Worm (Caenorhabditis elegans): Measurements from ENCODE around the gene stc-1.

stc-1 gene

ce11 chrII:8569038-8569977, 3.4 kb upstream of the stc-1 start, which contains the start of the genes col-38 and rpl-5 (continued):
- no peak for TF ChIP-seq nhr-28 (tag; optimal IDR thresholded peaks at IDR 0.05)
- peak; percentile 32 for TF ChIP-seq unc-62 (GFP tag; optimal IDR thresholded peaks at IDR 0.05)
- TF ChIP-seq ham-2 (GFP tag; optimal IDR thresholded peaks at IDR 0.05), result no peak
- no peak for TF ChIP-seq ceh-83 (GFP tag; optimal IDR thresholded peaks at IDR 0.05)
- peak; percentile 54 for TF ChIP-seq mls-2 (tag; optimal IDR thresholded peaks at IDR 0.05)

ce11 chrII:8568234-8568969, 2.5 kb upstream of the stc-1 start:
- TF ChIP-seq nhr-28 (tag; optimal IDR thresholded peaks at IDR 0.05) (no peak), sem-2 (GFP tag; optimal IDR thresholded peaks at IDR 0.05) (no peak), drap-1 (GFP tag; optimal IDR thresholded peaks at IDR 0.05) (no peak), ceh-39 (tag; optimal IDR thresholded peaks at IDR 0.05) (no peak), nhr-237 (tag; optimal IDR thresholded peaks at IDR 0.05) (no peak), lsy-2 (tag; optimal IDR thresholded peaks at IDR 0.05) (no peak), tbx-8 (GFP tag; optimal IDR thresholded peaks at IDR 0.05) (no peak), nhr-76 (tag; optimal IDR thresholded peaks at IDR 0.05) (no peak), cnd-1 (tag; optimal IDR thresholded peaks at IDR 0.05) (no peak), elt-1 (tag; optimal IDR thresholded peaks at IDR 0.05; ENCODE audit: borderline replicate concordance, insufficient read depth) (no peak), ces-1 (GFP tag; optimal IDR thresholded peaks at IDR 0.05) (no peak), lin-32 (GFP tag; optimal IDR thresholded peaks at IDR 0.05) (no peak), elt-3 (tag; optimal IDR thresholded peaks at IDR 0.05) (no peak), nhr-2 (tag; optimal IDR thresholded peaks at IDR 0.05) (no peak)

DNA sequence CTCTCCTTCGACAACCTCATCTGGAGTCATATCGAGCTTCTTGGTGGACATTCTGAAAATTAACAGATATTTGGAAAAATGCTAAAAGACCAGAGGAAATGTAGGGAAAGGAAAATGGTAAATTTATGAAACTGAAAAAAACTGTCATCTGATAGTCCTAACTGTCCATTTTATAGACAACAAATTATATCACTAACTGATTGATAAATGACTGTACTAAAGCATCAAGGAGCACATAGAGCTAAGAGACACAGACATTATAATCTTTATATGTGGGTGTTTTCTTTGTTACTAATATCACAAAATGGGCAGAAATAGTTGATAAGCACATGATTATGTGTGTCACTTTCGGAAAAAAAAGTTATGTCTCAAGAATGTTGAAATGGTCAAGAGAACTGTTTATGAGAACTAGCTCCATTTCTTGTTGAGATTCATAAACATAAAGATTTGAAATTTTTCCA, 897 bp upstream of the stc-1 start, which contains the start of gene F54C9.3:
F54C9.3 (minus strand) TSS at position 51 of the 461 bp plus-strand sequence.
- no peak for TF ChIP-seq elt-3 (tag; optimal IDR thresholded peaks at IDR 0.05)
- no peak for TF ChIP-seq ces-1 (GFP tag; optimal IDR thresholded peaks at IDR 0.05)
- no peak for TF ChIP-seq tbx-8 (GFP tag; optimal IDR thresholded peaks at IDR 0.05)
- TF ChIP-seq M03D4.4 (tag; optimal IDR thresholded peaks at IDR 0.05), result no peak
- no peak for TF ChIP-seq unc-39 (tag; optimal IDR thresholded peaks at IDR 0.05)
- no peak for TF ChIP-seq snpc-4 (tag; optimal IDR thresholded peaks at IDR 0.05)
- TF ChIP-seq unc-120 (tag; optimal IDR thresholded peaks at IDR 0.05; ENCODE audit: poor library complexity, severe bottlenecking), result no peak
- no peak for TF ChIP-seq sptf-1 (tag; optimal IDR thresholded peaks at IDR 0.05)
- TF ChIP-seq pha-4 (tag; optimal IDR thresholded peaks at IDR 0.05), result no peak
- no peak for TF ChIP-seq unc-62 (GFP tag; optimal IDR thresholded peaks at IDR 0.05)
- TF ChIP-seq mab-5 (tag; optimal IDR thresholded peaks at IDR 0.05), result no peak
- TF ChIP-seq cnd-1 (tag; optimal IDR thresholded peaks at IDR 0.05), result no peak
- no peak for TF ChIP-seq bed-3 (GFP tag; optimal IDR thresholded peaks at IDR 0.05)
- no peak for TF ChIP-seq flh-1 (GFP tag; optimal IDR thresholded peaks at IDR 0.05)
- no peak for TF ChIP-seq lsy-2 (tag; optimal IDR thresholded peaks at IDR 0.05)
- no peak for TF ChIP-seq sem-2 (GFP tag; optimal IDR thresholded peaks at IDR 0.05)
- TF ChIP-seq nhr-237 (tag; optimal IDR thresholded peaks at IDR 0.05), result no peak
- no peak for TF ChIP-seq lin-13 (tag; optimal IDR thresholded peaks at IDR 0.05)
- no peak for TF ChIP-seq zip-8 (tag; optimal IDR thresholded peaks at IDR 0.05)
- no peak for TF ChIP-seq hlh-1 (tag; optimal IDR thresholded peaks at IDR 0.05)

ce11 chrII:8562002-8562401, 3.9 kb downstream of the stc-1 start, which contains the start of gene F54C9.14:
F54C9.14 (plus strand) TSS chrII:8562302.
- no peak for TF ChIP-seq nhr-76 (tag; optimal IDR thresholded peaks at IDR 0.05)
- no peak for TF ChIP-seq zip-8 (tag; optimal IDR thresholded peaks at IDR 0.05)
- no peak for TF ChIP-seq tbx-8 (GFP tag; optimal IDR thresholded peaks at IDR 0.05)
- no peak for TF ChIP-seq lin-13 (tag; optimal IDR thresholded peaks at IDR 0.05)
- no peak for TF ChIP-seq lin-32 (GFP tag; optimal IDR thresholded peaks at IDR 0.05)
- no peak for TF ChIP-seq bed-3 (GFP tag; optimal IDR thresholded peaks at IDR 0.05)
- no peak for TF ChIP-seq unc-39 (tag; optimal IDR thresholded peaks at IDR 0.05)
- no peak for TF ChIP-seq M03D4.4 (tag; optimal IDR thresholded peaks at IDR 0.05)
- TF ChIP-seq elt-3 (tag; optimal IDR thresholded peaks at IDR 0.05), result no peak
- no peak for TF ChIP-seq nhr-237 (tag; optimal IDR thresholded peaks at IDR 0.05)
- TF ChIP-seq elt-1 (tag; optimal IDR thresholded peaks at IDR 0.05; ENCODE audit: borderline replicate concordance, insufficient read depth), result no peak
- no peak for TF ChIP-seq mls-2 (tag; optimal IDR thresholded peaks at IDR 0.05)
- TF ChIP-seq cnd-1 (tag; optimal IDR thresholded peaks at IDR 0.05), result no peak
- no peak for TF ChIP-seq nhr-28 (tag; optimal IDR thresholded peaks at IDR 0.05)
- no peak for TF ChIP-seq sem-2 (GFP tag; optimal IDR thresholded peaks at IDR 0.05)
- no peak for TF ChIP-seq unc-120 (tag; optimal IDR thresholded peaks at IDR 0.05; ENCODE audit: poor library complexity, severe bottlenecking)
- no peak for TF ChIP-seq pha-4 (tag; optimal IDR thresholded peaks at IDR 0.05)
- TF ChIP-seq ceh-43 (GFP tag; optimal IDR thresholded peaks at IDR 0.05), result no peak
- TF ChIP-seq blmp-1 (tag; optimal IDR thresholded peaks at IDR 0.05), result no peak
